Fruit fly (Drosophila melanogaster) whole organism, embryonic: ENCODE data around the gene sqh.

ENCODE experiments used
- Bteb2 ChIP-seq: fragments of 200-800 bp; sonication (Bioruptor generic); optimal IDR thresholded peaks from 2 replicates; lab custom pipeline; 2016; ENCODE audit warnings: missing biosample characterization, missing genetic modification characterization
- CG11504 ChIP-seq: fragments of 200-800 bp; sonication (Bioruptor generic); optimal IDR thresholded peaks from 3 replicates; lab custom pipeline; 2019; ENCODE audit warnings: missing biosample characterization, mild to moderate bottlenecking, missing genetic modification characterization, moderate library complexity
- CG11560 ChIP-seq: fragments of 200-800 bp; sonication (Bioruptor generic); IDR thresholded peaks from 3 replicates; pipeline ENCODE4 v1.3.6; 2022; ENCODE audit warnings: missing biosample characterization, missing genetic modification characterization
- CG12071 ChIP-seq: fragments of 200-800 bp; sonication (Bioruptor generic); optimal IDR thresholded peaks from 3 replicates; lab custom pipeline; 2018; ENCODE audit warnings: missing biosample characterization, mild to moderate bottlenecking, missing genetic modification characterization
- CG13775 ChIP-seq: fragments of 200-800 bp; sonication (Bioruptor generic); optimal IDR thresholded peaks from 3 replicates; lab custom pipeline; 2017; ENCODE audit warnings: missing biosample characterization, mild to moderate bottlenecking, missing genetic modification characterization
- CG14710 ChIP-seq: fragments of 200-800 bp; sonication (Bioruptor generic); optimal IDR thresholded peaks from 3 replicates; lab custom pipeline; 2019; ENCODE audit warnings: missing biosample characterization, mild to moderate bottlenecking, missing genetic modification characterization, moderate library complexity
- CG15269 ChIP-seq: fragments of 200-800 bp; sonication (Bioruptor generic); optimal IDR thresholded peaks from 2 replicates; lab custom pipeline; 2018; ENCODE audit warnings: missing biosample characterization, mild to moderate bottlenecking, missing genetic modification characterization, moderate library complexity
- CG1529 ChIP-seq: fragments of 200-800 bp; sonication (Bioruptor generic); optimal IDR thresholded peaks from 3 replicates; lab custom pipeline; 2018; ENCODE audit warnings: missing biosample characterization, missing genetic modification characterization
- CG1602 ChIP-seq: fragments of 200-800 bp; sonication (Bioruptor generic); optimal IDR thresholded peaks from 3 replicates; lab custom pipeline; 2016; ENCODE audit warnings: missing biosample characterization, missing genetic modification characterization
- CG17802 ChIP-seq: fragments of 200-800 bp; sonication (Bioruptor generic); optimal IDR thresholded peaks from 2 replicates; lab custom pipeline; 2018; ENCODE audit warnings: missing biosample characterization, mild to moderate bottlenecking, missing genetic modification characterization, moderate library complexity
- CG18011 ChIP-seq: fragments of 200-800 bp; sonication (Bioruptor generic); optimal IDR thresholded peaks from 2 replicates; lab custom pipeline; 2017; ENCODE audit warnings: missing biosample characterization, missing genetic modification characterization, mild to moderate bottlenecking, moderate library complexity, missing genotype
- CG18599 ChIP-seq: fragments of 200-800 bp; sonication (Bioruptor generic); optimal IDR thresholded peaks from 3 replicates; lab custom pipeline; 2017; ENCODE audit warnings: missing biosample characterization, missing genetic modification characterization, mild to moderate bottlenecking, moderate library complexity, missing genetic modification reagents
- CG18764 ChIP-seq: fragments of 200-800 bp; sonication (Bioruptor generic); optimal IDR thresholded peaks from 3 replicates; lab custom pipeline; 2016; ENCODE audit warnings: missing biosample characterization, missing genetic modification characterization
- CG2120 ChIP-seq: fragments of 200-800 bp; sonication (Bioruptor generic); optimal IDR thresholded peaks from 3 replicates; lab custom pipeline; 2016; ENCODE audit warnings: missing biosample characterization, missing genetic modification characterization
- CG2712 ChIP-seq: fragments of 200-800 bp; optimal IDR thresholded peaks from 3 replicates; lab custom pipeline; 2019; ENCODE audit warnings: missing biosample characterization, mild to moderate bottlenecking, missing genetic modification characterization, moderate library complexity
- CG3995 ChIP-seq: fragments of 200-800 bp; sonication (Bioruptor generic); optimal IDR thresholded peaks from 3 replicates; lab custom pipeline; 2016; ENCODE audit warnings: missing biosample characterization, missing genetic modification characterization
- CG43689 ChIP-seq: fragments of 200-800 bp; sonication (Bioruptor generic); IDR thresholded peaks from 2 replicates; pipeline ENCODE4 v1.3.6; 2022; ENCODE audit warnings: missing biosample characterization, missing genetic modification characterization
- CG4707 ChIP-seq: fragments of 200-800 bp; sonication (Bioruptor generic); optimal IDR thresholded peaks from 2 replicates; lab custom pipeline; 2018; ENCODE audit warnings: missing biosample characterization, mild to moderate bottlenecking, missing genetic modification characterization, moderate library complexity
- CG7987 ChIP-seq: fragments of 200-800 bp; sonication (Bioruptor generic); optimal IDR thresholded peaks from 2 replicates; lab custom pipeline; 2018; ENCODE audit warnings: missing biosample characterization, mild to moderate bottlenecking, missing genetic modification characterization, moderate library complexity
- CG8089 ChIP-seq: fragments of 200-800 bp; sonication (Bioruptor generic); optimal IDR thresholded peaks from 3 replicates; lab custom pipeline; 2016; ENCODE audit warnings: missing biosample characterization, missing genetic modification characterization
- CG8281 ChIP-seq: fragments of 200-800 bp; sonication (Bioruptor generic); optimal IDR thresholded peaks from 2 replicates; lab custom pipeline; 2018; ENCODE audit warnings: missing biosample characterization, mild to moderate bottlenecking, missing genetic modification characterization, moderate library complexity
- CG8944 ChIP-seq: fragments of 200-800 bp; sonication (Bioruptor generic); optimal IDR thresholded peaks from 3 replicates; lab custom pipeline; 2016; ENCODE audit warnings: missing biosample characterization, missing genetic modification characterization
- CG9437 ChIP-seq: fragments of 200-800 bp; sonication (Bioruptor generic); optimal IDR thresholded peaks from 2 replicates; lab custom pipeline; 2018; ENCODE audit warnings: missing biosample characterization, mild to moderate bottlenecking, missing genetic modification characterization
- CHES-1-like ChIP-seq: fragments of 200-800 bp; sonication (Bioruptor generic); optimal IDR thresholded peaks from 2 replicates; lab custom pipeline; 2016; ENCODE audit warnings: missing biosample characterization, missing genetic modification characterization
- Dip3 ChIP-seq: fragments of 200-800 bp; sonication (Bioruptor generic); optimal IDR thresholded peaks from 3 replicates; lab custom pipeline; 2016; ENCODE audit warnings: missing biosample characterization, missing genetic modification characterization
- Dll ChIP-seq: fragments of 200-800 bp; sonication (Bioruptor generic); IDR thresholded peaks from 4 replicates; pipeline ENCODE4 v1.3.6; 2022; ENCODE audit warnings: missing biosample characterization, missing genetic modification characterization; ENCODE audit not compliant: partially characterized antibody
- Dp ChIP-seq: fragments of 200-800 bp; sonication (Bioruptor generic); optimal IDR thresholded peaks from 2 replicates; lab custom pipeline; 2018; ENCODE audit warnings: missing biosample characterization, mild to moderate bottlenecking, missing genetic modification characterization, moderate library complexity
- Drgx ChIP-seq: fragments of 200-800 bp; sonication (Bioruptor generic); IDR thresholded peaks from 2 replicates; pipeline ENCODE4 v1.3.6; 2022; ENCODE audit warnings: missing biosample characterization, missing genetic modification characterization
- E2f2 ChIP-seq: fragments of 200-800 bp; sonication (Bioruptor generic); IDR thresholded peaks from 2 replicates; pipeline ENCODE4 v1.3.6; 2022; ENCODE audit warnings: missing biosample characterization, missing genetic modification characterization
- Gsc ChIP-seq: fragments of 200-800 bp; sonication (Bioruptor generic); IDR thresholded peaks from 2 replicates; pipeline ENCODE4 v1.3.6; 2022; ENCODE audit warnings: missing biosample characterization, missing genetic modification characterization
- H2.0 ChIP-seq: fragments of 200-800 bp; sonication (Bioruptor generic); IDR thresholded peaks from 2 replicates; pipeline ENCODE4 v1.3.6; 2022; ENCODE audit warnings: missing biosample characterization, missing genetic modification characterization
- HLH4C ChIP-seq: fragments of 200-800 bp; sonication (Bioruptor generic); IDR thresholded peaks from 3 replicates; pipeline ENCODE4 v1.3.6; 2022; ENCODE audit warnings: missing biosample characterization, missing genetic modification characterization; ENCODE audit not compliant: partially characterized antibody
- Max ChIP-seq: fragments of 200-800 bp; sonication (Bioruptor generic); optimal IDR thresholded peaks from 2 replicates; lab custom pipeline; 2016; ENCODE audit warnings: missing biosample characterization, mild to moderate bottlenecking, missing genetic modification characterization
- Usf ChIP-seq: fragments of 200-800 bp; sonication (Bioruptor generic); optimal IDR thresholded peaks from 2 replicates; lab custom pipeline; 2017; ENCODE audit warnings: missing genotype, missing biosample characterization, missing genetic modification characterization
- eyg ChIP-seq: fragments of 200-800 bp; sonication (Bioruptor generic); optimal IDR thresholded peaks from 3 replicates; lab custom pipeline; 2016; ENCODE audit warnings: missing biosample characterization, missing genetic modification characterization
- fru ChIP-seq: fragments of >200 bp; optimal IDR thresholded peaks from 2 replicates; lab custom pipeline; 2017
- gro ChIP-seq: fragments of 200-800 bp; sonication (Bioruptor generic); optimal IDR thresholded peaks from 2 replicates; lab custom pipeline; 2016; ENCODE audit warnings: missing biosample characterization, missing genetic modification characterization
- insv ChIP-seq, 2 experiments: fragments of 200-800 bp; sonication (Bioruptor generic); optimal IDR thresholded peaks; 3 replicates each; lab custom pipeline; 2016 to 2018; ENCODE audit warnings: missing biosample characterization in 2 of 2, missing genetic modification characterization in 2 of 2
- kah ChIP-seq: fragments of 200-800 bp; sonication (Bioruptor generic); optimal IDR thresholded peaks from 2 replicates; lab custom pipeline; 2018; ENCODE audit warnings: missing biosample characterization, mild to moderate bottlenecking, missing genetic modification characterization
- lbe ChIP-seq: fragments of 200-800 bp; sonication (Bioruptor generic); optimal IDR thresholded peaks from 2 replicates; lab custom pipeline; 2016; ENCODE audit warnings: missing biosample characterization, mild to moderate bottlenecking, missing genetic modification characterization
- nerfin-1 ChIP-seq: fragments of 200-800 bp; sonication (Bioruptor generic); optimal IDR thresholded peaks from 3 replicates; lab custom pipeline; 2019; ENCODE audit warnings: missing biosample characterization, mild to moderate bottlenecking, missing genetic modification characterization, moderate library complexity
- odd ChIP-seq: fragments of 200-800 bp; sonication (Bioruptor generic); optimal IDR thresholded peaks from 2 replicates; lab custom pipeline; 2017; ENCODE audit warnings: missing biosample characterization, mild to moderate bottlenecking, missing genetic modification characterization
- pnt ChIP-seq: fragments of 200-800 bp; sonication (Bioruptor generic); optimal IDR thresholded peaks from 3 replicates; lab custom pipeline; 2016; ENCODE audit warnings: missing biosample characterization, missing genetic modification characterization
- row ChIP-seq: fragments of 200-800 bp; sonication (Bioruptor generic); IDR thresholded peaks from 3 replicates; pipeline ENCODE4 v1.3.6; 2022; ENCODE audit warnings: missing biosample characterization, missing genetic modification characterization
- shn ChIP-seq: fragments of 200-800 bp; sonication (Bioruptor generic); optimal IDR thresholded peaks from 3 replicates; lab custom pipeline; 2016; ENCODE audit warnings: missing biosample characterization, missing genetic modification characterization
- slbo ChIP-seq: fragments of 200-800 bp; sonication (Bioruptor generic); IDR thresholded peaks from 2 replicates; pipeline ENCODE4 v1.3.6; 2022; ENCODE audit warnings: missing biosample characterization, missing genetic modification characterization
- tgo ChIP-seq: fragments of 200-800 bp; sonication (Bioruptor generic); IDR thresholded peaks from 3 replicates; pipeline ENCODE4 v1.3.6; 2022; ENCODE audit warnings: missing biosample characterization, missing genetic modification characterization
- tin ChIP-seq: fragments of 200-800 bp; sonication (Bioruptor generic); optimal IDR thresholded peaks from 3 replicates; lab custom pipeline; 2016; ENCODE audit warnings: missing biosample characterization, missing genetic modification characterization
- tll ChIP-seq, 2 experiments: fragments of 200-800 bp in 1 of 2; fragments of >200 bp in 1 of 2; sonication (Bioruptor generic) in 1 of 2; optimal IDR thresholded peaks; 2 replicates each; lab custom pipeline; 2017 to 2019; ENCODE audit warnings: missing biosample characterization in 2 of 2, missing genetic modification characterization in 2 of 2, mild to moderate bottlenecking in 1 of 2, moderate library complexity in 1 of 2
- twi ChIP-seq: fragments of 200-800 bp; optimal IDR thresholded peaks from 2 replicates; lab custom pipeline; 2019; ENCODE audit warnings: missing biosample characterization, mild to moderate bottlenecking, missing genetic modification characterization, moderate library complexity
- yki ChIP-seq: fragments of >200 bp; optimal IDR thresholded peaks from 3 replicates; lab custom pipeline; 2018

sqh gene

dm6 chrX:6265456-6265877 is 40.5 kb upstream of the sqh start (continued):
- peak; percentile 95 for TF ChIP-seq tin
- peak; percentile 91 for TF ChIP-seq CG4707
- peak; percentile 82 for TF ChIP-seq CG18011 (GFP tag; lab: Kevin White, UChicago)
- peak; percentile 88 for TF ChIP-seq CG11560 (tag; lab: Robert Waterston, UW)
- peak; percentile 94 for TF ChIP-seq Dip3 (GFP tag; lab: Kevin White, UChicago)
- TF ChIP-seq tll (GFP tag; optimal IDR thresholded peaks at IDR 0.05; lab: Kevin White, UChicago), result peak in 1 of 2 experiments; percentile 71
- TF ChIP-seq nerfin-1 (tag; lab: Kevin White, UChicago), result peak; percentile 92
- peak; percentile 17 to 67 for TF ChIP-seq insv (GFP tag; optimal IDR thresholded peaks at IDR 0.05; lab: Kevin White, UChicago)
- TF ChIP-seq kah (GFP tag; lab: Kevin White, UChicago), result peak; percentile 92
- TF ChIP-seq CG2712 (tag; lab: Kevin White, UChicago), result peak; percentile 96
- peak; percentile 94 for TF ChIP-seq CG13775
- peak; percentile 97 for TF ChIP-seq CG1529 (GFP tag; lab: Kevin White, UChicago)
- peak; percentile 95 for TF ChIP-seq odd (GFP tag; lab: Kevin White, UChicago)
- TF ChIP-seq Gsc, result peak; percentile 84
- peak; percentile 98 for TF ChIP-seq CG15269
- TF ChIP-seq fru (lab: Kevin White, UChicago), result no peak
- TF ChIP-seq CG8089 (GFP tag; lab: Kevin White, UChicago), result peak; percentile 95
- TF ChIP-seq gro (GFP tag; lab: Kevin White, UChicago), result peak; percentile 88
- TF ChIP-seq CG2120 (GFP tag; lab: Kevin White, UChicago), result peak; percentile 94
- no peak; the same call in 2 of the 3 replicates for TF ChIP-seq HLH4C (GFP tag; lab: Robert Waterston, UW)
- peak; percentile 96 for TF ChIP-seq shn (GFP tag; lab: Kevin White, UChicago)
- TF ChIP-seq CG7987 (GFP tag; lab: Kevin White, UChicago), result peak; percentile 78
- TF ChIP-seq CG8944 (GFP tag; lab: Kevin White, UChicago), result peak; percentile 95
- TF ChIP-seq lbe (GFP tag; lab: Kevin White, UChicago), result peak; percentile 69
- TF ChIP-seq CG18599 (GFP tag; lab: Kevin White, UChicago), result peak; percentile 94
- peak; percentile 97 for TF ChIP-seq pnt (GFP tag; lab: Kevin White, UChicago)
- peak; percentile 84 for TF ChIP-seq E2f2 (GFP tag; lab: Robert Waterston, UW)
- peak; percentile 95 for TF ChIP-seq Drgx (GFP tag; lab: Robert Waterston, UW)
- peak; percentile 92 for TF ChIP-seq row (GFP tag; lab: Robert Waterston, UW)
- peak; percentile 95 for TF ChIP-seq tgo
- peak; percentile 84 for TF ChIP-seq CG43689 (GFP tag; lab: Robert Waterston, UW)
- peak; percentile 95 for TF ChIP-seq CG1602 (GFP tag; lab: Kevin White, UChicago)
- no peak for TF ChIP-seq Dll
- TF ChIP-seq Usf (GFP tag; lab: Kevin White, UChicago), result peak; percentile 83
- peak; percentile 88 for TF ChIP-seq H2.0 (GFP tag; lab: Robert Waterston, UW)
- peak; percentile 4 for TF ChIP-seq Dp (GFP tag; lab: Kevin White, UChicago)
- TF ChIP-seq CG12071 (GFP tag; lab: Kevin White, UChicago), result peak; percentile 93
- peak; percentile 97 for TF ChIP-seq CG11504 (tag; lab: Kevin White, UChicago)
- TF ChIP-seq CG17802 (tag; lab: Kevin White, UChicago), result peak; percentile 80
- peak; percentile 93 for TF ChIP-seq slbo (GFP tag; lab: Robert Waterston, UW)
- peak; percentile 95 for TF ChIP-seq CG9437 (GFP tag; lab: Kevin White, UChicago)
- TF ChIP-seq CG3995 (GFP tag; lab: Kevin White, UChicago), result peak; percentile 54
- TF ChIP-seq yki (lab: Kevin White, UChicago), result no peak
- TF ChIP-seq CG8281, result peak; percentile 82
- peak; percentile 86 for TF ChIP-seq eyg (GFP tag; lab: Kevin White, UChicago)
- peak; percentile 88 for TF ChIP-seq twi (tag; lab: Kevin White, UChicago)
- TF ChIP-seq CG14710 (tag; lab: Kevin White, UChicago), result peak; percentile 91
- peak; percentile 91 for TF ChIP-seq CG18764 (GFP tag; lab: Kevin White, UChicago)
- TF ChIP-seq Bteb2 (GFP tag; lab: Kevin White, UChicago), result peak; percentile 94
- peak; percentile 97 for TF ChIP-seq Max
- TF ChIP-seq CHES-1-like (GFP tag; lab: Kevin White, UChicago), result peak; percentile 91
